Fruit fly (Drosophila melanogaster): Measurements from ENCODE around the gene CG33978.

Gene CG33978

DNA sequence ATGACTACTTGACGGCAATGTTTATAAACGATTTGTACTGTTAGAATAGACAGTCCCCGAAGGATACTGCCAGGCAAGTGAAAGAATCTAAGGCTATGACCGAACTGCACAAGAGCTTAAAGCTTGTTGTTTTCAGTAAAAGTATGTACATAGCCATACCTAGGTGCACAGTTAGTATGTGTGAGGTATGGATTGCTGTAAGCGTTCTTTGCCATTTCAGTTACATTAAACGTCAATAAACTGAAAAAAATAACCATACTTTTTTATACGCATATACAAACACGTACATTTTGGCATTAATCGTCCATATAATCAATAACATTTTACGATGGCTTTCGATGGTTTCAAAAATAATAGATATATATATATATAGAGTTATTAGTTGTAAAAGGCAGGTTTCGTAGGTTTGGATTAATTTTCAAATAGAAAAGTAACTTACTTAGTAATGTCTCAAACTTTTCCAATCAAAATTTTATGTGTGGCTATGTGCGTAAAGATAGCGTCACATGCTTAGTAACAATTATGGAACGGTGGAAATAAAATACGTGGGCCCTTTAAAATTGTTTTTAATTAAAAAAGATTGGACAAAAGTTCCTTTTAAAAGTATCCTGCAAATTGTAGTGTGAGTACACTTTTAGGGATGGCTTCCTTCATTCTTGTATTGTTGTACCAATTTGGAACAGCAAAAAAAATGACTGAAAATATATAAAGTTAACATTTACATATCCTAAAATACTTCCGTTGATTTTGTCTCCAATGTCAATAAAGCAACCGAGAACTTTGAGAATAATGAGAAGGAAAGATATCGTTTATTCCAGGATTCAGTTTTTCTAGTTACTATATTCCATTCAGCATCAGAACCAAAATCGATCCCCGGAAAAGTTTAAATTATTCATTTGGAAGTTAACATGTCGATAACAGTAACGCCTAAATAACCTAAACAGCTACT lies 18.2 kb upstream of the CG33978 start, which contains the start of gene Abcd1:
Abcd1 (minus strand) TSS at position 444 of the 949 bp plus-strand sequence.
- TF ChIP-seq row (GFP tag; IDR thresholded peaks at IDR 0.05) (peak; percentile 67; the same call in 2 of the 3 replicates), Nf-YA (GFP tag; IDR thresholded peaks at IDR 0.05) (no peak), HLH4C (GFP tag; IDR thresholded peaks at IDR 0.05; ENCODE audit: partially characterized antibody) (no peak), HLHmδ (GFP tag; optimal IDR thresholded peaks at IDR 0.05) (no peak), CG11723 (GFP tag; optimal IDR thresholded peaks at IDR 0.05) (peak; percentile 95), Sry-δ (GFP tag; optimal IDR thresholded peaks at IDR 0.05) (peak; percentile 29), CG12659 (GFP tag; optimal IDR thresholded peaks at IDR 0.05) (peak; percentile 34), pfk (GFP tag; optimal IDR thresholded peaks at IDR 0.05) (peak; percentile 95), Dad (GFP tag; optimal IDR thresholded peaks at IDR 0.05) (no peak), CG30020 (tag; optimal IDR thresholded peaks at IDR 0.05) (peak; percentile 100), ssp (GFP tag; IDR thresholded peaks at IDR 0.05) (peak; percentile 96), CG8290 (GFP tag; optimal IDR thresholded peaks at IDR 0.05) (peak; percentile 52), CG8290 (tag; optimal IDR thresholded peaks at IDR 0.05) (no peak), bigmax (GFP tag; optimal IDR thresholded peaks at IDR 0.05) (peak; percentile 71), MESR4 (GFP tag; optimal IDR thresholded peaks at IDR 0.05) (peak; percentile 86), gcm2 (GFP tag; optimal IDR thresholded peaks at IDR 0.05) (no peak), pzg (GFP tag; optimal IDR thresholded peaks at IDR 0.05) (peak; percentile 58), Mrtf (GFP tag; IDR thresholded peaks at IDR 0.05) (no peak), dmrt11E (tag; optimal IDR thresholded peaks at IDR 0.05) (peak; percentile 10), CG17802 (tag; optimal IDR thresholded peaks at IDR 0.05) (peak; percentile 97), CG2116 (GFP tag; optimal IDR thresholded peaks at IDR 0.05) (peak; percentile 11), lbe (GFP tag; optimal IDR thresholded peaks at IDR 0.05) (no peak), YL-1 (GFP tag; optimal IDR thresholded peaks at IDR 0.05) (peak; percentile 11), CG4617 (GFP tag; optimal IDR thresholded peaks at IDR 0.05; ENCODE audit: borderline replicate concordance) (peak; percentile 62), CG1603 (tag; optimal IDR thresholded peaks at IDR 0.05) (peak; percentile 100), gt (GFP tag; IDR thresholded peaks at IDR 0.05) (no peak), CG5180 (GFP tag; optimal IDR thresholded peaks at IDR 0.05) (no peak), Ets97D (GFP tag; optimal IDR thresholded peaks at IDR 0.05) (peak; percentile 34), CG8089 (GFP tag; optimal IDR thresholded peaks at IDR 0.05) (peak; percentile 74), CG1024 (GFP tag; IDR thresholded peaks at IDR 0.05) (peak; percentile 98), fd102C (GFP tag; optimal IDR thresholded peaks at IDR 0.05) (peak; percentile 14), Lhr (GFP tag; optimal IDR thresholded peaks at IDR 0.05) (peak; percentile 62)

- TF ChIP-seq Atf3 (GFP tag; optimal IDR thresholded peaks at IDR 0.05) (no peak), CG12391 (tag; optimal IDR thresholded peaks at IDR 0.05) (no peak), ind (GFP tag; optimal IDR thresholded peaks at IDR 0.05) (no peak), D19A (tag; optimal IDR thresholded peaks at IDR 0.05) (peak; percentile 70), row (GFP tag; IDR thresholded peaks at IDR 0.05) (peak; percentile 11; the same call in 1 of the 3 replicates), CG30020 (tag; optimal IDR thresholded peaks at IDR 0.05) (peak; percentile 81), Ravus (GFP tag; IDR thresholded peaks at IDR 0.05) (no peak), CG1603 (tag; optimal IDR thresholded peaks at IDR 0.05) (peak; percentile 2), Med (GFP tag) (peak; percentile 35), CG14014 (GFP tag; IDR thresholded peaks at IDR 0.05) (no peak), Usf (GFP tag; optimal IDR thresholded peaks at IDR 0.05) (no peak)
Measured at dm6 chr4:192540-192939, 17.1 kb upstream of the CG33978 start.

All from whole organism, embryonic.